Worm (Caenorhabditis elegans) whole organism, young adult: ENCODE measurements around the gene glb-5.
A peak's percentile ranks its signal among the peaks of the same experiment; 100 is the strongest.

ENCODE experiments used
- B0035.1 ChIP-seq: sonication (generic microtip); optimal IDR thresholded peaks from 2 replicates; lab custom pipeline; 2016; ENCODE audit warnings: missing genetic modification characterization, mild to moderate bottlenecking, missing compliant biosample characterization, missing genotype, missing genetic modification reagents
- B0261.1 ChIP-seq: sonication (generic microtip); optimal IDR thresholded peaks from 2 replicates; lab custom pipeline; 2016; ENCODE audit warnings: mild to moderate bottlenecking, missing genetic modification characterization, moderate library complexity, missing compliant biosample characterization
- F22D6.2 ChIP-seq: sonication (generic microtip); optimal IDR thresholded peaks from 2 replicates; lab custom pipeline; 2016; ENCODE audit warnings: mild to moderate bottlenecking, missing genetic modification characterization, missing compliant biosample characterization
- F37B4.10 ChIP-seq: fragments of 200-800 bp; sonication (Bioruptor generic); IDR thresholded peaks from 2 replicates; pipeline ENCODE4 v1.3.6; 2022; ENCODE audit warnings: missing genetic modification characterization, missing compliant biosample characterization
- F52B5.7 ChIP-seq: sonication (generic microtip); optimal IDR thresholded peaks from 2 replicates; lab custom pipeline; 2016; ENCODE audit warnings: mild to moderate bottlenecking, missing genetic modification characterization, missing compliant biosample characterization
- F57A8.1 ChIP-seq: fragments of 200-800 bp; sonication (Bioruptor generic); optimal IDR thresholded peaks from 2 replicates; lab custom pipeline; 2018; ENCODE audit warnings: mild to moderate bottlenecking, missing genetic modification characterization, moderate library complexity, missing compliant biosample characterization
- K11D2.4 ChIP-seq: fragments of 200-800 bp; sonication (Bioruptor generic); IDR thresholded peaks from 2 replicates; pipeline ENCODE4 v1.3.6; 2022; ENCODE audit warnings: missing genetic modification reagents, missing genetic modification characterization, missing compliant biosample characterization
- K12H6.12 ChIP-seq: fragments of 200-800 bp; sonication (Bioruptor generic); optimal IDR thresholded peaks from 2 replicates; lab custom pipeline; 2018; ENCODE audit warnings: mild to moderate bottlenecking, missing genetic modification characterization, missing compliant biosample characterization
- Y53G8AR.9 ChIP-seq: fragments of 200-800 bp; sonication (Bioruptor generic); conservative IDR thresholded peaks from 2 replicates; pipeline ENCODE4 v1.3.6; 2022; ENCODE audit warnings: missing genetic modification reagents, missing genetic modification characterization, missing compliant biosample characterization
- Y67H2A.10 ChIP-seq: fragments of 200-800 bp; sonication (Bioruptor generic); conservative IDR thresholded peaks from 2 replicates; pipeline ENCODE4 v1.3.6; 2022; ENCODE audit warnings: missing genetic modification reagents, missing genetic modification characterization, missing compliant biosample characterization
- aptf-2 ChIP-seq: fragments of 200-800 bp; sonication (Bioruptor generic); conservative IDR thresholded peaks from 2 replicates; pipeline ENCODE4 v1.3.6; 2022; ENCODE audit warnings: missing genetic modification reagents, missing genetic modification characterization, missing compliant biosample characterization
- bed-2 ChIP-seq: fragments of 200-800 bp; sonication (Bioruptor generic); IDR thresholded peaks from 2 replicates; pipeline ENCODE4 v1.3.6; 2022; ENCODE audit warnings: missing genetic modification reagents, missing genetic modification characterization, missing compliant biosample characterization
- ceh-100 ChIP-seq: fragments of 200-800 bp; sonication (Bioruptor generic); IDR thresholded peaks from 2 replicates; pipeline ENCODE4 v1.3.6; 2022; ENCODE audit warnings: missing genetic modification reagents, missing genetic modification characterization, missing compliant biosample characterization
- ceh-27 ChIP-seq: fragments of 200-800 bp; sonication (Bioruptor generic); optimal IDR thresholded peaks from 2 replicates; lab custom pipeline; 2018; ENCODE audit warnings: mild to moderate bottlenecking, missing genetic modification characterization, moderate library complexity, missing compliant biosample characterization
- ceh-40 ChIP-seq: fragments of 200-800 bp; sonication (Bioruptor generic); IDR thresholded peaks from 2 replicates; pipeline ENCODE4 v1.3.6; 2022; ENCODE audit warnings: missing genetic modification characterization, missing compliant biosample characterization
- ceh-58 ChIP-seq: fragments of 200-800 bp; sonication (Bioruptor generic); IDR thresholded peaks from 2 replicates; pipeline ENCODE4 v1.3.6; 2022; ENCODE audit warnings: missing genetic modification characterization, missing compliant biosample characterization
- dox-1 ChIP-seq: fragments of 200-800 bp; sonication (Bioruptor generic); IDR thresholded peaks from 2 replicates; pipeline ENCODE4 v1.3.6; 2022; ENCODE audit warnings: missing genetic modification reagents, missing genetic modification characterization, missing compliant biosample characterization
- dpl-1 ChIP-seq: fragments of 150-350 bp; optimal IDR thresholded peaks from 2 replicates; lab custom pipeline; 2014; ENCODE audit warnings: missing biosample characterization, missing genetic modification reagents, missing genetic modification characterization
- efl-1 ChIP-seq: fragments of 150-350 bp; optimal IDR thresholded peaks from 2 replicates; lab custom pipeline; 2014; ENCODE audit warnings: missing biosample characterization, missing genetic modification reagents, missing genetic modification characterization
- egrh-3 ChIP-seq: fragments of 200-800 bp; sonication (Bioruptor generic); IDR thresholded peaks from 2 replicates; pipeline ENCODE4 v1.3.6; 2022; ENCODE audit warnings: missing genetic modification reagents, missing genetic modification characterization, missing compliant biosample characterization
- ets-4 ChIP-seq: fragments of 200-800 bp; sonication (Bioruptor generic); optimal IDR thresholded peaks from 2 replicates; lab custom pipeline; 2018; ENCODE audit warnings: mild to moderate bottlenecking, missing genetic modification characterization, missing compliant biosample characterization
- fkh-3 ChIP-seq: sonication (generic microtip); optimal IDR thresholded peaks from 2 replicates; lab custom pipeline; 2016; ENCODE audit warnings: mild to moderate bottlenecking, missing genetic modification characterization, missing compliant biosample characterization
- hlh-26 ChIP-seq: fragments of 200-800 bp; sonication (Bioruptor generic); conservative IDR thresholded peaks from 2 replicates; pipeline ENCODE4 v1.3.6; 2022; ENCODE audit warnings: missing genetic modification reagents, missing genetic modification characterization, missing compliant biosample characterization
- hmg-1.2 ChIP-seq: fragments of 200-800 bp; sonication (Bioruptor generic); IDR thresholded peaks from 2 replicates; pipeline ENCODE4 v1.3.6; 2022; ENCODE audit warnings: missing genetic modification reagents, missing genetic modification characterization, missing compliant biosample characterization
- hmg-20 ChIP-seq: fragments of 200-800 bp; sonication (Bioruptor generic); IDR thresholded peaks from 2 replicates; pipeline ENCODE4 v1.3.6; 2022; ENCODE audit warnings: missing genetic modification reagents, missing genetic modification characterization, missing compliant biosample characterization
- hrde-1 ChIP-seq: sonication (generic microtip); optimal IDR thresholded peaks from 2 replicates; lab custom pipeline; 2016; ENCODE audit warnings: missing genetic modification characterization, mild to moderate bottlenecking, missing compliant biosample characterization, moderate library complexity, missing genotype, missing genetic modification reagents, borderline replicate concordance
- hsf-1 ChIP-seq: fragments of 200-800 bp; sonication (Bioruptor generic); IDR thresholded peaks from 2 replicates; pipeline ENCODE4 v1.3.6; 2022; ENCODE audit warnings: missing genetic modification reagents, missing genetic modification characterization, missing compliant biosample characterization
- lsy-27 ChIP-seq: sonication (generic microtip); optimal IDR thresholded peaks from 2 replicates; lab custom pipeline; 2017; ENCODE audit warnings: missing genetic modification characterization, mild to moderate bottlenecking, missing compliant biosample characterization, antibody characterized with exemption, missing genotype, borderline replicate concordance; ENCODE audit not compliant: insufficient read depth
- madf-3 ChIP-seq: fragments of 200-800 bp; sonication (Bioruptor generic); IDR thresholded peaks from 2 replicates; pipeline ENCODE4 v1.3.6; 2022; ENCODE audit warnings: missing genetic modification reagents, missing genetic modification characterization, missing compliant biosample characterization
- madf-6 ChIP-seq: fragments of 200-800 bp; sonication (Bioruptor generic); IDR thresholded peaks from 2 replicates; pipeline ENCODE4 v1.3.6; 2022; ENCODE audit warnings: missing genetic modification reagents, missing genetic modification characterization, missing compliant biosample characterization
- mxl-1 ChIP-seq: sonication (generic microtip); optimal IDR thresholded peaks from 2 replicates; lab custom pipeline; 2016; ENCODE audit warnings: missing genetic modification characterization, missing compliant biosample characterization
- nfya-1 ChIP-seq: sonication (generic microtip); optimal IDR thresholded peaks from 2 replicates; lab custom pipeline; 2017; ENCODE audit warnings: antibody characterized with exemption, missing compliant biosample characterization, missing genetic modification characterization, borderline replicate concordance; ENCODE audit not compliant: insufficient read depth
- nhr-120 ChIP-seq: fragments of 200-800 bp; sonication (Bioruptor generic); IDR thresholded peaks from 2 replicates; pipeline ENCODE4 v1.3.6; 2022; ENCODE audit warnings: missing genetic modification characterization, missing compliant biosample characterization
- nhr-27 ChIP-seq: fragments of 200-800 bp; sonication (Bioruptor generic); optimal IDR thresholded peaks from 2 replicates; lab custom pipeline; 2018; ENCODE audit warnings: mild to moderate bottlenecking, missing genetic modification characterization, moderate library complexity, missing compliant biosample characterization
- nhr-90 ChIP-seq: sonication (generic microtip); optimal IDR thresholded peaks from 2 replicates; lab custom pipeline; 2016; ENCODE audit warnings: missing genotype, mild to moderate bottlenecking, missing genetic modification characterization, missing compliant biosample characterization
- rec-8 ChIP-seq, 2 experiments: sonication (generic microtip); optimal IDR thresholded peaks; 2 replicates each; lab custom pipeline; 2016; ENCODE audit warnings: mild to moderate bottlenecking in 2 of 2, missing genetic modification characterization in 2 of 2, missing genetic modification reagents in 2 of 2, missing genotype in 2 of 2, missing biosample characterization in 1 of 2, missing compliant biosample characterization in 1 of 2, moderate library complexity in 1 of 2
- rpc-1 ChIP-seq, 2 experiments: fragments of 150-350 bp in 1 of 2; sonication (generic microtip) in 1 of 2; optimal IDR thresholded peaks; 2 replicates each; lab custom pipeline; 2014 to 2018; ENCODE audit warnings: missing biosample characterization in 1 of 2, missing genetic modification characterization in 1 of 2, missing genetic modification reagents in 1 of 2, missing genotype in 1 of 2
- snpc-1.3 ChIP-seq: sonication (generic microtip); optimal IDR thresholded peaks from 2 replicates; lab custom pipeline; 2017; ENCODE audit warnings: missing genetic modification characterization, mild to moderate bottlenecking, missing compliant biosample characterization, antibody characterized with exemption, moderate library complexity, missing genotype, missing genetic modification reagents; ENCODE audit not compliant: insufficient read depth
- somi-1 ChIP-seq: fragments of 200-800 bp; sonication (Bioruptor generic); optimal IDR thresholded peaks from 2 replicates; lab custom pipeline; 2018; ENCODE audit warnings: mild to moderate bottlenecking, missing genetic modification characterization, missing compliant biosample characterization
- tbx-9 ChIP-seq: sonication (generic microtip); optimal IDR thresholded peaks from 2 replicates; lab custom pipeline; 2016; ENCODE audit warnings: borderline replicate concordance, missing genetic modification characterization, inconsistent platforms, missing compliant biosample characterization
- tlf-1 ChIP-seq: fragments of 200-800 bp; sonication (Bioruptor generic); optimal IDR thresholded peaks from 2 replicates; lab custom pipeline; 2018; ENCODE audit warnings: mild to moderate bottlenecking, missing genetic modification characterization, missing compliant biosample characterization
- unc-62 ChIP-seq: fragments of 150-350 bp; optimal IDR thresholded peaks from 2 replicates; lab custom pipeline; 2014; ENCODE audit warnings: missing biosample characterization, missing genetic modification reagents, missing genetic modification characterization
- ztf-18 ChIP-seq: sonication (generic microtip); optimal IDR thresholded peaks from 2 replicates; lab custom pipeline; 2016; ENCODE audit warnings: missing genotype, mild to moderate bottlenecking, missing genetic modification characterization, missing compliant biosample characterization
- ztf-25 ChIP-seq: fragments of 200-800 bp; sonication (Bioruptor generic); IDR thresholded peaks from 2 replicates; pipeline ENCODE4 v1.3.6; 2022; ENCODE audit warnings: missing genetic modification reagents, missing genetic modification characterization, missing compliant biosample characterization
- ztf-28 ChIP-seq: fragments of 200-800 bp; sonication (Bioruptor generic); IDR thresholded peaks from 2 replicates; pipeline ENCODE4 v1.3.6; 2022; ENCODE audit warnings: missing genetic modification reagents, missing genetic modification characterization, missing compliant biosample characterization

glb-5 gene

ce11 chrV:5587955-5588354, 29.3 kb downstream of the glb-5 start (continued):
- TF ChIP-seq tlf-1 (GFP tag; lab: Kevin White, UChicago) (no peak), Y53G8AR.9 (no peak), F37B4.10 (no peak), dpl-1 (GFP tag; lab: Kevin White, UChicago) (no peak), egrh-3 (GFP tag; lab: Robert Waterston, UW) (no peak), unc-62 (GFP tag; lab: Kevin White, UChicago) (no peak), ceh-58 (GFP tag; lab: Robert Waterston, UW) (no peak), nfya-1 (tag; lab: Kevin White, UChicago) (no peak), ztf-18 (tag; lab: Kevin White, UChicago) (peak; percentile 38), mxl-1 (no peak), nhr-120 (no peak), bed-2 (GFP tag; lab: Robert Waterston, UW) (0 out of 2 replicates have a peak, but pooled peaks have one; percentile 25), dox-1 (GFP tag; lab: Robert Waterston, UW) (no peak), rec-8 (tag; optimal IDR thresholded peaks at IDR 0.05; lab: Kevin White, UChicago) (no peak), F52B5.7 (tag; lab: Kevin White, UChicago) (no peak), rpc-1 (optimal IDR thresholded peaks at IDR 0.05; lab: Kevin White, UChicago) (peak; percentile 54), rpc-1 (tag; optimal IDR thresholded peaks at IDR 0.05; lab: Kevin White, UChicago) (peak; percentile 75), K11D2.4 (GFP tag; lab: Robert Waterston, UW) (no peak), ceh-27 (GFP tag; lab: Kevin White, UChicago) (no peak), Y67H2A.10 (GFP tag; lab: Robert Waterston, UW) (no peak), somi-1 (GFP tag; lab: Kevin White, UChicago) (no peak), ceh-100 (no peak)

ce11 chrV:5591887-5592286, 33.2 kb downstream of the glb-5 start:
- TF ChIP-seq madf-6 (GFP tag; lab: Robert Waterston, UW) (peak; percentile 77), nhr-27 (tag; lab: Kevin White, UChicago) (no peak), ztf-28 (GFP tag; lab: Robert Waterston, UW) (0 out of 2 replicates have a peak, but pooled peaks have one; percentile 55), K11D2.4 (GFP tag; lab: Robert Waterston, UW) (no peak), ztf-25 (GFP tag; lab: Robert Waterston, UW) (peak; percentile 94), aptf-2 (0 out of 2 replicates have a peak, but pooled peaks have one; percentile 10), hmg-1.2 (GFP tag; lab: Robert Waterston, UW) (peak; percentile 21; the same call in 1 of the 2 replicates), ceh-40 (GFP tag; lab: Robert Waterston, UW) (0 out of 2 replicates have a peak, but pooled peaks have one; percentile 75), tlf-1 (GFP tag; lab: Kevin White, UChicago) (no peak), fkh-3 (tag; lab: Kevin White, UChicago) (peak; percentile 69), madf-3 (GFP tag; lab: Robert Waterston, UW) (peak; percentile 83), egrh-3 (GFP tag; lab: Robert Waterston, UW) (no peak), B0035.1 (tag; lab: Kevin White, UChicago) (no peak), Y53G8AR.9 (no peak; the same call in 1 of the 2 replicates), hmg-20 (GFP tag; lab: Robert Waterston, UW) (no peak), F57A8.1 (peak; percentile 53), snpc-1.3 (tag; lab: Kevin White, UChicago) (peak; percentile 81), dox-1 (GFP tag; lab: Robert Waterston, UW) (0 out of 2 replicates have a peak, but pooled peaks have one; percentile 30), hlh-26 (no peak), hrde-1 (tag; lab: Kevin White, UChicago) (peak; percentile 62), F22D6.2 (tag; lab: Kevin White, UChicago) (no peak), nhr-90 (tag; lab: Kevin White, UChicago) (peak; percentile 60), hsf-1 (GFP tag; lab: Robert Waterston, UW) (peak; percentile 61; the same call in 1 of the 2 replicates), tbx-9 (tag; lab: Kevin White, UChicago) (no peak), nhr-120 (0 out of 2 replicates have a peak, but pooled peaks have one; percentile 54), somi-1 (GFP tag; lab: Kevin White, UChicago) (no peak), B0261.1 (tag; lab: Kevin White, UChicago) (peak; percentile 67), ets-4 (no peak), efl-1 (GFP tag; lab: Kevin White, UChicago) (no peak), lsy-27 (no peak), K12H6.12 (tag; lab: Kevin White, UChicago) (no peak), Y67H2A.10 (GFP tag; lab: Robert Waterston, UW) (0 out of 2 replicates have a peak, but pooled peaks have one; percentile 9)
